Worm (Caenorhabditis elegans) whole organism, L1 larva: Measurements from ENCODE around the gene egl-10.

ENCODE experiments used
- fos-1 ChIP-seq: fragments of 150-350 bp; optimal IDR thresholded peaks from 2 replicates; lab custom pipeline; 2014; ENCODE audit warnings: missing biosample characterization, missing genetic modification characterization
- nhr-237 ChIP-seq: fragments of 150-350 bp; optimal IDR thresholded peaks from 2 replicates; lab custom pipeline; 2014; ENCODE audit warnings: missing biosample characterization, missing genetic modification characterization
- nhr-76 ChIP-seq: sonication (generic microtip); optimal IDR thresholded peaks from 2 replicates; lab custom pipeline; 2017; ENCODE audit warnings: missing biosample characterization, missing genetic modification characterization
- snpc-4 ChIP-seq: fragments of 150-350 bp; optimal IDR thresholded peaks from 2 replicates; lab custom pipeline; 2014; ENCODE audit warnings: missing biosample characterization, missing genetic modification characterization
- unc-62 ChIP-seq: fragments of 150-350 bp; optimal IDR thresholded peaks from 2 replicates; lab custom pipeline; 2014; ENCODE audit warnings: missing biosample characterization, missing genetic modification reagents, missing genetic modification characterization
- zag-1 ChIP-seq: fragments of 150-350 bp; optimal IDR thresholded peaks from 2 replicates; lab custom pipeline; 2014; ENCODE audit warnings: missing biosample characterization, missing genetic modification characterization

- TF ChIP-seq fos-1 (no peak), zag-1 (tag; lab: Kevin White, UChicago) (no peak), unc-62 (GFP tag; lab: Kevin White, UChicago) (no peak), nhr-237 (tag; lab: Kevin White, UChicago) (no peak), nhr-76 (tag; lab: Kevin White, UChicago) (no peak), snpc-4 (no peak)
Observed at ce11 chrV:12486934-12487333, 24.1 kb upstream of the egl-10 start, which contains the start of gene inx-11.
